Worm (Caenorhabditis elegans): Measurements from ENCODE around the gene ceh-24.

Gene ceh-24

DNA sequence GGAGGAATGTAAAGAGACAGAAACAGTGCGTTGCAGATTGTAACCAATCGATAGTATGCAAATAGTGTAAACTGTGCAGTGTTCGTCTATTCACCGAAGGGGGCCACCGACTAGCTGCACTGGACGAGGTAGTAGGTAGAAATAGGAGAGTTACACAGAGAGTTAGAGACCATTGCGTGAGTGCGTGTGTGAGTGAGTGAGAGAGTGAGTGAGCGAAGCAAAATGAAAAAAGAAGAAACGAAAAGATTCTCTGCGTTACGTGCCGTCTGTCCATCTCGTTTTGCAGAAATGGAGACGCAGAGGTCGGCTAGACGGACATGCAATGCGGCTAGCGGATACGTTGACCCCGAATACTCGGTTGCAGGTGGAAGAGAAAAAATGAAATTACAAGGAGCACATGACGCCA is 4.6 kb upstream of the ceh-24 start (continued):
- TF ChIP-seq syd-9 (tag; optimal IDR thresholded peaks at IDR 0.05) (peak; percentile 50), hlh-15 (tag; optimal IDR thresholded peaks at IDR 0.05) (no peak), elt-2 (tag; optimal IDR thresholded peaks at IDR 0.05) (peak; percentile 18), ceh-30 (tag; optimal IDR thresholded peaks at IDR 0.05) (peak; percentile 9), ttx-3 (tag; optimal IDR thresholded peaks at IDR 0.05) (no peak), ceh-48 (tag; optimal IDR thresholded peaks at IDR 0.05) (no peak), F13H6.1 (tag; optimal IDR thresholded peaks at IDR 0.05) (peak; percentile 33), rnt-1 (tag; optimal IDR thresholded peaks at IDR 0.05) (peak; percentile 39), tbx-2 (tag; optimal IDR thresholded peaks at IDR 0.05) (peak; percentile 82), ref-2 (tag; optimal IDR thresholded peaks at IDR 0.05) (peak; percentile 75), ceh-22 (tag; optimal IDR thresholded peaks at IDR 0.05) (no peak), ceh-2 (tag; optimal IDR thresholded peaks at IDR 0.05) (peak; percentile 42)

DNA sequence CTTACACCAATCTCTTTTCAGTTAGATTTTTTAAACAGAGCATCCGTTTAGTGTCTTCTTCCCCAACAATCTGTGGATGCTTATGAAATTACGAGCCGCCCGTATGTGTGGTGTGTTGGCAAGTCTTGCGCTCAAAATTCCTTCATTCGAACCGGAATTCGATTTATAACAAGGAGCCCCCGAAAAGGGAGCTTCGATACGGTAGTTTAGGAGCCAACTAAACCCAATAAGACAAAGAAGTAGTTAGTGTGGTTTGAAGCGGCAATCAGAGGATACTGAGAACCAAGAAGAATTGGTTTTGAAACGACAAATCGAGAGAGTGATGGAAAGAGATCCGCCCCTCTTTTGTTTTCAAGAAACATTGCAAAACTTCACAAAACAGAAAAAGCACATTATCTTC is 701 bp upstream of the ceh-24 start:
- TF ChIP-seq unc-86 (tag; optimal IDR thresholded peaks at IDR 0.05) (no peak), elt-2 (tag; optimal IDR thresholded peaks at IDR 0.05) (no peak), unc-42 (tag; optimal IDR thresholded peaks at IDR 0.05) (peak; percentile 68)

DNA sequence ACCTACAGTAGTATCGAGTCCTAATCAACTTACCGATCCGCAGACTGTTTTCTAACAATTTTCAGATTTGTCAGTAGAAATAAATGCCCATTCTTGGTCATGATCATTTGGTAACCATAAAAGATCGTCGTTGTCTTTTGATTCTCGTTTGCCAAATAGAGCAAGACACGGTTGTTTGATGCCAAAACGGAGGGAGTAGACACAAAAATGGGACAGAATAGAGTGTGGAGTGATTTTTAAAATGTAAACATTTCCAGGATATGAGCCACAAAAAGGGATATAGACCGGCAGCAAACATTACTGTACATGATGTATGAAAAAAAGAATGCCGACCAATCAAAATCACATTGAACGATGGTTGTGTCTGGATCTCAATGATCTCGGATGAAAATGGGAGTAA is 3.8 kb downstream of the ceh-24 start, which contains the start of gene F55B12.2:
Gene F55B12.2, minus strand, starts transcription at position 101 of the 400 bp plus-strand sequence.
- TF ChIP-seq unc-86 (tag; optimal IDR thresholded peaks at IDR 0.05) (no peak), unc-55 (GFP tag; optimal IDR thresholded peaks at IDR 0.05) (no peak), hlh-15 (tag; optimal IDR thresholded peaks at IDR 0.05) (no peak), sox-4 (tag; optimal IDR thresholded peaks at IDR 0.05) (no peak), F13H6.1 (tag; optimal IDR thresholded peaks at IDR 0.05) (no peak), ceh-2 (tag; optimal IDR thresholded peaks at IDR 0.05) (no peak), odd-2 (tag; optimal IDR thresholded peaks at IDR 0.05) (no peak), dmd-4 (tag; optimal IDR thresholded peaks at IDR 0.05; ENCODE audit: borderline replicate concordance) (no peak), K09A11.1 (tag; optimal IDR thresholded peaks at IDR 0.05; ENCODE audit: insufficient read depth) (no peak), ref-2 (tag; optimal IDR thresholded peaks at IDR 0.05) (no peak), pha-4 (tag; optimal IDR thresholded peaks at IDR 0.05) (no peak), lin-11 (tag; optimal IDR thresholded peaks at IDR 0.05) (no peak), sdc-2 (tag; optimal IDR thresholded peaks at IDR 0.05) (no peak), npax-4 (tag; optimal IDR thresholded peaks at IDR 0.05) (no peak), ceh-31 (tag; optimal IDR thresholded peaks at IDR 0.05) (no peak), gmeb-2 (tag; optimal IDR thresholded peaks at IDR 0.05) (no peak)

DNA sequence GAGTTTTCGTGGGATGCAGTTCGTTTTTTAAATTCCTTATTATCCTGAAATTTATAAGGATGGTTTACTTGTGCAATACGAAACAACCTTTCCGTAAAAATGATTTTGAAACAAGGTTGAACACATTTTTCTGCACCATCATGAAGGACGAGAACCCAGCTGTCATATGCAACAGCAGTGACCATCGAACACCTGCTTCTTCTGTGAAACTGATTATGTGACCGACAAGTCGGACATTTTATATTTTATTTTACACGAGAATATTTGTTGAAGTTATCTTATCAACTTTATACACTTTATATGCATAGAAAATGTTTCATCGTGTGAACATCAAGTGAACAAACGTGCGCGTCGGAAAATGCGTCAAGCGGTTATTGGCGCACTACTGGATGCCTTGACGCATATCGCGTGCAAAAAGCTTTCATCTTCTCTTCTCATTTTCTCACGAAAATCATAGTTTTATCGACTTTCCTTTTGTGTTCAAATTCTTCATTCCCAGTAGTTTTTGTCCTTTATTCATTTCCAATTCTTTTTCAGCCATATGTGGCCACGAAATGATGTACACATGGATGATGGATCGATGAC is 5.9 kb downstream of the ceh-24 start, which contains the start of gene sel-10:
Gene sel-10, plus strand, starts transcription at position 538 of the 585 bp plus-strand sequence.
- TF ChIP-seq che-1 (tag; optimal IDR thresholded peaks at IDR 0.05) (no peak), ceh-31 (tag; optimal IDR thresholded peaks at IDR 0.05) (peak; percentile 33), elt-2 (tag; optimal IDR thresholded peaks at IDR 0.05) (peak; percentile 41), ceh-48 (tag; optimal IDR thresholded peaks at IDR 0.05) (peak; percentile 7), ceh-22 (tag; optimal IDR thresholded peaks at IDR 0.05) (no peak), rnt-1 (tag; optimal IDR thresholded peaks at IDR 0.05) (peak; percentile 11), tbx-2 (tag; optimal IDR thresholded peaks at IDR 0.05) (peak; percentile 19), nfya-1 (tag; optimal IDR thresholded peaks at IDR 0.05) (peak; percentile 25)

DNA sequence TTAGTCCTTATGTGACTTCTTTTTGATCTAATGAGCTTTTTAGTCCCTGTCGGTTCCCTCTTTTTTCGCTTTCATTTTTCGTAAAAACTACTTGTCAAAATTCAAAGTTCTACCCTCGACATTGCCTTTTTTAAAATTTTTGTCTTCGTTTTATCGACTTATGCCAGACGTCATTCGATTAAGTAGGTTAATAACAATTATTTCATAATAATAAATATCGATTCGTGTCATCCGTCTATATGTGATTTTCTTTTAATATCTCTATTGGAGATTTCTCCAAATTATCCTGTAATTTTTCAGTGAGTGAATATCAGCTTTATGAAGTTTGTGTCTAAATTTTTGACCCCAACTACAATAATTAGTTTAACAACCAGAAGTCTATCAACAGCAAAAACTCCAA is 9.7 kb downstream of the ceh-24 start, which contains the start of gene hpo-31:
Gene hpo-31, plus strand, starts transcription at position 301 of the 400 bp plus-strand sequence.
- no peak for TF ChIP-seq lin-11 (tag; optimal IDR thresholded peaks at IDR 0.05)
- TF ChIP-seq pag-3 (tag; optimal IDR thresholded peaks at IDR 0.05; ENCODE audit: borderline replicate concordance), result no peak
- TF ChIP-seq unc-42 (tag; optimal IDR thresholded peaks at IDR 0.05), result no peak
- TF ChIP-seq tbx-2 (tag; optimal IDR thresholded peaks at IDR 0.05), result no peak
- no peak for TF ChIP-seq pat-9 (tag; optimal IDR thresholded peaks at IDR 0.05)
- no peak for TF ChIP-seq T23F11.4 (GFP tag; optimal IDR thresholded peaks at IDR 0.05)
- no peak for TF ChIP-seq ceh-48 (tag; optimal IDR thresholded peaks at IDR 0.05)
- TF ChIP-seq mec-3 (tag; optimal IDR thresholded peaks at IDR 0.05; ENCODE audit: borderline replicate concordance), result no peak
- no peak for TF ChIP-seq fkh-6 (tag; optimal IDR thresholded peaks at IDR 0.05)
- no peak for TF ChIP-seq sdc-2 (tag; optimal IDR thresholded peaks at IDR 0.05)
- no peak for TF ChIP-seq unc-3 (GFP tag; conservative IDR thresholded peaks at IDR 0.05)
- no peak for TF ChIP-seq unc-3 (tag; optimal IDR thresholded peaks at IDR 0.05)
- no peak for TF ChIP-seq odd-2 (tag; optimal IDR thresholded peaks at IDR 0.05)
- TF ChIP-seq pax-1 (tag; optimal IDR thresholded peaks at IDR 0.05), result no peak
- TF ChIP-seq ceh-9 (tag; optimal IDR thresholded peaks at IDR 0.05), result no peak
- TF ChIP-seq ceh-31 (tag; optimal IDR thresholded peaks at IDR 0.05), result no peak
- no peak for TF ChIP-seq eyg-1 (tag; optimal IDR thresholded peaks at IDR 0.05)
- no peak for TF ChIP-seq K02D7.2 (tag; optimal IDR thresholded peaks at IDR 0.05)
- TF ChIP-seq Y22D7AL.16 (tag; optimal IDR thresholded peaks at IDR 0.05), result no peak

Measured in whole organism, late embryonic.